Worm (Caenorhabditis elegans) whole organism, L2 larva: ENCODE data around the gene ncx-5.

Experiments
- C34F6.9 ChIP-seq: fragments of 150-350 bp; optimal IDR thresholded peaks from 2 replicates; lab custom pipeline; 2014; ENCODE audit warnings: missing biosample characterization, missing genetic modification characterization
- R02D3.7 ChIP-seq: fragments of 150-350 bp; optimal IDR thresholded peaks from 2 replicates; lab custom pipeline; 2014; ENCODE audit warnings: missing biosample characterization, missing genetic modification characterization
- Y55F3AM.14 ChIP-seq: fragments of 200-800 bp; sonication (Bioruptor generic); optimal IDR thresholded peaks from 2 replicates; lab custom pipeline; 2018; ENCODE audit warnings: mild to moderate bottlenecking, missing genetic modification characterization, missing compliant biosample characterization
- ZK546.5 ChIP-seq: sonication (generic microtip); optimal IDR thresholded peaks from 2 replicates; lab custom pipeline; 2017; ENCODE audit warnings: missing biosample characterization, missing genetic modification characterization
- alr-1 ChIP-seq: fragments of 150-350 bp; optimal IDR thresholded peaks from 2 replicates; lab custom pipeline; 2014; ENCODE audit warnings: missing biosample characterization, missing genetic modification characterization
- aly-2 ChIP-seq: fragments of 150-350 bp; optimal IDR thresholded peaks from 2 replicates; lab custom pipeline; 2014; ENCODE audit warnings: missing biosample characterization, missing genetic modification characterization
- ama-1 ChIP-seq: fragments of 150-350 bp; optimal IDR thresholded peaks from 2 replicates; lab custom pipeline; 2018; ENCODE audit warnings: inconsistent platforms
- blmp-1 ChIP-seq: sonication (generic microtip); optimal IDR thresholded peaks from 2 replicates; lab custom pipeline; 2017; ENCODE audit warnings: missing genetic modification characterization, mild to moderate bottlenecking, missing compliant biosample characterization, antibody characterized with exemption, moderate library complexity; ENCODE audit not compliant: insufficient read depth
- ceh-16 ChIP-seq: fragments of 150-350 bp; optimal IDR thresholded peaks from 2 replicates; lab custom pipeline; 2014; ENCODE audit warnings: missing biosample characterization, missing genetic modification characterization
- ceh-82 ChIP-seq: fragments of 150-350 bp; optimal IDR thresholded peaks from 2 replicates; lab custom pipeline; 2014; ENCODE audit warnings: missing biosample characterization, missing genetic modification characterization
- crh-2 ChIP-seq: sonication (generic microtip); optimal IDR thresholded peaks from 2 replicates; lab custom pipeline; 2017; ENCODE audit warnings: missing biosample characterization, missing genetic modification characterization
- dmd-4 ChIP-seq: sonication (generic microtip); optimal IDR thresholded peaks from 2 replicates; lab custom pipeline; 2017; ENCODE audit warnings: missing biosample characterization, missing genetic modification characterization
- egl-27 ChIP-seq: sonication (generic microtip); optimal IDR thresholded peaks from 3 replicates; lab custom pipeline; 2017; ENCODE audit warnings: missing biosample characterization, missing genetic modification reagents, missing genetic modification characterization
- elt-1 ChIP-seq: fragments of 150-350 bp; optimal IDR thresholded peaks from 2 replicates; lab custom pipeline; 2014; ENCODE audit warnings: missing biosample characterization, missing genetic modification characterization
- fos-1 ChIP-seq: fragments of 150-350 bp; optimal IDR thresholded peaks from 2 replicates; lab custom pipeline; 2014; ENCODE audit warnings: missing biosample characterization, missing genetic modification characterization
- gmeb-1 ChIP-seq: fragments of 150-350 bp; optimal IDR thresholded peaks from 2 replicates; lab custom pipeline; 2014; ENCODE audit warnings: missing biosample characterization, missing genetic modification characterization
- lin-13 ChIP-seq: fragments of 150-350 bp; optimal IDR thresholded peaks from 2 replicates; lab custom pipeline; 2014; ENCODE audit warnings: missing biosample characterization, missing genetic modification reagents, missing genetic modification characterization
- lsy-2 ChIP-seq, 2 experiments: fragments of 150-350 bp in 1 of 2; sonication (generic microtip) in 1 of 2; optimal IDR thresholded peaks; 2 replicates each; lab custom pipeline; 2014 to 2017; ENCODE audit warnings: missing biosample characterization in 2 of 2, missing genetic modification characterization in 2 of 2
- mab-5 ChIP-seq: fragments of 150-350 bp; optimal IDR thresholded peaks from 2 replicates; lab custom pipeline; 2014; ENCODE audit warnings: missing biosample characterization, missing genetic modification characterization
- mbf-1 ChIP-seq: sonication (generic microtip); optimal IDR thresholded peaks from 2 replicates; lab custom pipeline; 2017; ENCODE audit warnings: missing biosample characterization, missing genetic modification characterization
- mdl-1 ChIP-seq, 2 experiments: fragments of 150-350 bp in 1 of 2; sonication (generic microtip) in 1 of 2; optimal IDR thresholded peaks; 2 replicates each; lab custom pipeline; 2017; ENCODE audit warnings: missing biosample characterization in 2 of 2, missing genetic modification characterization in 2 of 2
- nhr-10 ChIP-seq: sonication (generic microtip); optimal IDR thresholded peaks from 2 replicates; lab custom pipeline; 2017; ENCODE audit warnings: missing biosample characterization, missing genetic modification characterization
- nhr-11 ChIP-seq: fragments of 150-350 bp; optimal IDR thresholded peaks from 2 replicates; lab custom pipeline; 2014; ENCODE audit warnings: missing biosample characterization, missing genetic modification characterization
- nhr-129 ChIP-seq: fragments of 150-350 bp; optimal IDR thresholded peaks from 2 replicates; lab custom pipeline; 2014; ENCODE audit warnings: missing biosample characterization, missing genetic modification characterization
- nhr-21 ChIP-seq: fragments of 150-350 bp; optimal IDR thresholded peaks from 2 replicates; lab custom pipeline; 2014; ENCODE audit warnings: missing biosample characterization, missing genetic modification characterization
- nhr-23 ChIP-seq: fragments of 150-350 bp; optimal IDR thresholded peaks from 2 replicates; lab custom pipeline; 2014; ENCODE audit warnings: missing biosample characterization, missing genetic modification reagents, missing genetic modification characterization
- nhr-237 ChIP-seq: fragments of 150-350 bp; optimal IDR thresholded peaks from 2 replicates; lab custom pipeline; 2014; ENCODE audit warnings: missing biosample characterization, missing genetic modification characterization
- nhr-6 ChIP-seq: fragments of 150-350 bp; optimal IDR thresholded peaks from 2 replicates; lab custom pipeline; 2014; ENCODE audit warnings: missing biosample characterization, missing genetic modification characterization
- peb-1 ChIP-seq: fragments of 150-350 bp; optimal IDR thresholded peaks from 2 replicates; lab custom pipeline; 2014; ENCODE audit warnings: missing biosample characterization, missing genetic modification characterization
- sem-4 ChIP-seq: fragments of 150-350 bp; optimal IDR thresholded peaks from 2 replicates; lab custom pipeline; 2014; ENCODE audit warnings: missing biosample characterization, missing genetic modification reagents, missing genetic modification characterization
- skn-1 ChIP-seq: sonication (generic microtip); optimal IDR thresholded peaks from 2 replicates; lab custom pipeline; 2017; ENCODE audit warnings: missing biosample characterization, missing genetic modification characterization
- sma-3 ChIP-seq: sonication (generic microtip); optimal IDR thresholded peaks from 2 replicates; lab custom pipeline; 2016; ENCODE audit warnings: missing genetic modification reagents, missing genetic modification characterization, missing compliant biosample characterization
- sma-9 ChIP-seq, 2 experiments: fragments of 150-350 bp in 1 of 2; sonication (generic microtip) in 1 of 2; optimal IDR thresholded peaks; 2 replicates each; lab custom pipeline; 2014 to 2016; ENCODE audit warnings: missing genetic modification characterization in 2 of 2, mild to moderate bottlenecking in 1 of 2, missing biosample characterization in 1 of 2, missing compliant biosample characterization in 1 of 2, missing genetic modification reagents in 1 of 2, moderate library complexity in 1 of 2
- snpc-4 ChIP-seq: fragments of 150-350 bp; optimal IDR thresholded peaks from 2 replicates; lab custom pipeline; 2014; ENCODE audit warnings: missing biosample characterization, missing genetic modification characterization
- unc-39 ChIP-seq: fragments of 150-350 bp; optimal IDR thresholded peaks from 2 replicates; lab custom pipeline; 2014; ENCODE audit warnings: missing biosample characterization, missing genetic modification characterization
- unc-55 ChIP-seq: fragments of 150-350 bp; sonication (generic microtip); optimal IDR thresholded peaks from 3 replicates; lab custom pipeline; 2014; ENCODE audit warnings: missing biosample characterization, missing genetic modification reagents, missing genetic modification characterization
- unc-62 ChIP-seq: fragments of 150-350 bp; optimal IDR thresholded peaks from 2 replicates; lab custom pipeline; 2014; ENCODE audit warnings: missing biosample characterization, missing genetic modification reagents, missing genetic modification characterization
- zag-1 ChIP-seq: fragments of 150-350 bp; optimal IDR thresholded peaks from 2 replicates; lab custom pipeline; 2014; ENCODE audit warnings: missing biosample characterization, missing genetic modification characterization
- ztf-11 ChIP-seq: sonication (generic microtip); optimal IDR thresholded peaks from 2 replicates; lab custom pipeline; 2017; ENCODE audit warnings: missing biosample characterization, missing genetic modification characterization

ncx-5 gene

DNA sequence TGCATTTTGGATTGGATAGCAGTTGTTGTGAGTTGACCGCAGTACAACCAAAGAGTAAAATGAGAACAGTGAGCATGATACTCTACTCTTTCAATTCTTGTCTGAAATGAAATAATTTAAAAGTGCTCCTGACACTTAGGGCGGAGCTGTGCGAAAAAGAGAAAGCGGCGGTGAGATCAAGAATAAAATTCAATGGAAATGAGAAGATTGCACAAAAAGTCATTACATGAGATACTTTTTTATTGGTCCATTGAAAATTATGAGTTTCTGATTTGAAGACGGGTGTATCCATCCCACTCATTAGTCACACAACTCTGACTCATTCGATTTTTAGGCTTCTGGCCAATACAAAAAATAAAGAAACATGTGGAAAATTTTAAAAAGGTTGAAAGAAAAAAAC is 32.7 kb downstream of the ncx-5 start, which contains the start of gene F22E12.1:
Gene F22E12.1, minus strand, starts transcription at position 101 of the 400 bp plus-strand sequence.
- no peak for TF ChIP-seq ceh-16
- no peak for TF ChIP-seq Y55F3AM.14 (GFP tag; lab: Kevin White, UChicago)
- no peak for TF ChIP-seq aly-2 (tag; lab: Kevin White, UChicago)
- TF ChIP-seq lin-13, result no peak
- no peak for TF ChIP-seq ztf-11 (tag; lab: Kevin White, UChicago)
- TF ChIP-seq zag-1, result no peak
- TF ChIP-seq elt-1 (tag; lab: Kevin White, UChicago), result no peak
- no peak for TF ChIP-seq snpc-4
- no peak for TF ChIP-seq egl-27 (tag; lab: Kevin White, UChicago)
- TF ChIP-seq skn-1 (tag; lab: Kevin White, UChicago), result no peak
- no peak for TF ChIP-seq C34F6.9 (tag; lab: Kevin White, UChicago)

DNA sequence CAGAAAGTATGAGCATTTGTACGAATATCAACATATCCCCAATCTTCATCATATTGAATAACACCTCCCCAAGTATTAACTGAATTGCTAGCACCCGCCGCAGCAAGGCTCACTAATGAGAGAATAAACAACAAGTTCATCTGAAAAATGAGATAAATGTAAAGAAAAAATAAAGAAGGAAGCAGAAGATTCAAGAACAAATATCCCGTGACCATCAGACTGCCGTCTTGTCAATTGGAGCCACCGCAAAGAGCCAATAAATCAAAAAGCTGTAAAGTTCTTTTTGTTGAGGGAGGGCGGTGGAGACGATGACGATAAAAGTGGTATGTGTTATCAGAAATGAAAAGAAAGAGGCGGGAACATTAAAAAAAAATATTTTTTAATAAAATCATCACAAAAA is 36.4 kb downstream of the ncx-5 start, which contains the start of gene Y32F6A.5:
Gene Y32F6A.5, minus strand, starts transcription at position 140 of the 400 bp plus-strand sequence.
- TF ChIP-seq C34F6.9 (tag; lab: Kevin White, UChicago) (peak; percentile 26), peb-1 (no peak), mab-5 (no peak), sma-9 (GFP tag; optimal IDR thresholded peaks at IDR 0.05; lab: Kevin White, UChicago) (peak; percentile 11), sma-9 (tag; optimal IDR thresholded peaks at IDR 0.05; lab: Kevin White, UChicago) (no peak)

DNA sequence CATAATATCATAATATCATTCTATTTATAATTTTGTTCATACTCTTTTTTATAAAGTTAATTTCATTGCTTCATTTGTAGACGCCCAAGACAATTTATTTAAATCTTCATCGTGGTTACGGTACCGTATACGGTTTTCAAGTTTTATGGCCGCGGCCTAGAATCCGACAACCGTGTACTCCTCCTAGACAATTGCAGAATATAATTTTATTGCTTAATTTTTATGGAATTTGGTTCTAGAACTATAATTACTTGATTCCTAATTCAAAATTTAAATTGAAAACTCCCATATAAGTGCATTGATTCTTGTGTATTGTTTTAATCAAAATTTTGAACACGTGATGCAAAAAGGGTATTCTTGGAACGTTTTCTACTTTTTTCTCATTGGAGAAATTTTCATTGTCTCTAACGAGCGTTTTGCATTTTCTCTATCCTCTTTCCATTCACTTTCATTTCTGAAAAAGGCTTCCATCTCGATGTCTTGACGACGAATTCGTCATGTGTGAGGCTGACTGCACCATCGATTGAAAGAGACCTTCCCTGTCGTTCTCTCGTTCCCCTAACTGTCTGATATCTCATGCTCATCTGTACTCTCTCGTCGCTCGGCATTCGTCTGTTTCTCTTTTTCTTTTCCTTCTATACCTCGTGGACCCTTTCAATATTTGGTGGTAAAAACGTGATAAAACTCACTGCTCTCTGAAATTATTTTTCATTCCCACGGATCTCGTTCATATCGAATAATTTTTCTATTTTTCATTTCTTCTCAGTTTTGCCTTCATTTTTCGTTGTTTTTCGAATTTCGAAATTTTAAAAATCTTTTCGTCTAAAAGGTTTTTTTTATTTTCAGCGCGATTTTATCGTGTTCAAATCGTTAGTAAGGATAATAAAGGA is 48.5 kb downstream of the ncx-5 start, which contains the start of gene pap-1:
Gene pap-1, plus strand, starts transcription at position 840 of the 890 bp plus-strand sequence.
- TF ChIP-seq skn-1 (tag; lab: Kevin White, UChicago), result no peak
- no peak for TF ChIP-seq mab-5
- TF ChIP-seq mdl-1 (tag; optimal IDR thresholded peaks at IDR 0.05; lab: Kevin White, UChicago), result peak in 1 of 2 experiments; percentile 27
- peak; percentile 16 for TF ChIP-seq sma-9 (GFP tag; optimal IDR thresholded peaks at IDR 0.05; lab: Kevin White, UChicago)
- TF ChIP-seq sma-9 (tag; optimal IDR thresholded peaks at IDR 0.05; lab: Kevin White, UChicago), result no peak
- no peak for TF ChIP-seq unc-62 (GFP tag; lab: Kevin White, UChicago)
- peak in 1 of 2 experiments; percentile 39 for TF ChIP-seq lsy-2 (tag; optimal IDR thresholded peaks at IDR 0.05; lab: Kevin White, UChicago)
- TF ChIP-seq alr-1, result no peak
- TF ChIP-seq unc-39 (tag; lab: Kevin White, UChicago), result no peak
- TF ChIP-seq nhr-129 (tag; lab: Kevin White, UChicago), result peak; percentile 62
- TF ChIP-seq nhr-23, result no peak
- no peak for TF ChIP-seq peb-1
- peak; percentile 50 for TF ChIP-seq C34F6.9 (tag; lab: Kevin White, UChicago)
- TF ChIP-seq fos-1 (tag; lab: Kevin White, UChicago), result peak; percentile 3

DNA sequence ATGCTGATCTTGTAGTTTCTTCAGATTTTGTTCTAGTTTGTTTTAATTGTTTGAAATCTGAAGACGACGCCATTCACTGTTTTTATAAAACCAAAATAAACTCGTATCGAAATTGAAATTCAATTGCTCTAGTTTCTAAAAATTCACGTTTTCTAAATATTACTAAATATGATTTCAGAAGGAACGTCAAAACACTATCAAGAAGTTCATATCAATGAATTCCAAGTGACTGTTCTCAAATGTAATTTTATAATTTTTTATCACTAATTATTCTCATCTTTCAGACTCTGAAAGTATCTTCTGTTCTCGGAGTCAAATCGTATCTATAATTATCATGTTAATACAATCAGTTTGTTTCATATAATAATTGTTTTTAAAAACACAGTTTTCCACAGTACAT is 49.2 kb downstream of the ncx-5 start, which contains the start of gene snf-10:
Gene snf-10, minus strand, starts transcription at position 101 of the 400 bp plus-strand sequence.
- TF ChIP-seq gmeb-1 (no peak), fos-1 (tag; lab: Kevin White, UChicago) (no peak), snpc-4 (no peak), sem-4 (tag; lab: Kevin White, UChicago) (no peak), unc-55 (GFP tag; lab: Kevin White, UChicago) (no peak), crh-2 (tag; lab: Kevin White, UChicago) (no peak), unc-62 (GFP tag; lab: Kevin White, UChicago) (no peak), ceh-82 (tag; lab: Kevin White, UChicago) (no peak), nhr-6 (tag; lab: Kevin White, UChicago) (no peak), sma-3 (GFP tag; lab: Kevin White, UChicago) (no peak), nhr-237 (tag; lab: Kevin White, UChicago) (no peak), ZK546.5 (no peak), elt-1 (tag; lab: Kevin White, UChicago) (no peak), nhr-11 (no peak), peb-1 (no peak)

DNA sequence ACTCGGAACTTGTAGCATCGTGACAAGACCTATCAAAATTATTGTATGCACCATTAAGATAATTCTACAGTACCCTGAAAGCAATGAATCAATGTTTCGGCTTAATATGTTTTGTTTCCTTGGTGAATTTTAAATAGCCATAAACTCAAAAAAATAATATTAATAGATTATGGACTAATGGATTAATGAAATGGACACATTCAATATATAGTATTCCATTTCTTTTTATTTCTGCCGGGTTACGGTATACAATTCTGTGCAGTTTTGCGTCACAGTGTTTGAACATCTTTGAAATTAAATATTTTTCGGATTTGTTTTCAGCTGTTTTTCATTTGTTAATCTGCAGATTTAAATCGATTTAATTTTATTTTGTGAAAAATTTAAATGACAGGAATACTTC is 53.3 kb downstream of the ncx-5 start, which contains the start of gene set-22:
Gene set-22, plus strand, starts transcription at position 301 of the 400 bp plus-strand sequence.
- TF ChIP-seq gmeb-1 (no peak), ztf-11 (tag; lab: Kevin White, UChicago) (no peak), sma-3 (GFP tag; lab: Kevin White, UChicago) (no peak), sma-9 (GFP tag; optimal IDR thresholded peaks at IDR 0.05; lab: Kevin White, UChicago) (no peak), sma-9 (tag; optimal IDR thresholded peaks at IDR 0.05; lab: Kevin White, UChicago) (no peak), elt-1 (tag; lab: Kevin White, UChicago) (no peak), nhr-10 (tag; lab: Kevin White, UChicago) (no peak), sem-4 (tag; lab: Kevin White, UChicago) (no peak), blmp-1 (tag; lab: Kevin White, UChicago) (no peak), mbf-1 (no peak), R02D3.7 (no peak), dmd-4 (tag; lab: Kevin White, UChicago) (no peak), skn-1 (tag; lab: Kevin White, UChicago) (no peak), nhr-23 (no peak), lsy-2 (tag; optimal IDR thresholded peaks at IDR 0.05; lab: Kevin White, UChicago) (no peak), ama-1 (lab: Kevin White, UChicago) (no peak), unc-39 (tag; lab: Kevin White, UChicago) (no peak), nhr-21 (tag; lab: Kevin White, UChicago) (no peak)
- TF ChIP-seq, all 48 proteins: peak for 0
